Fruit fly (Drosophila melanogaster) S2 (cell line): ENCODE data around the gene CG7968.

Experiments used
- CG8478 ChIP-seq: fragments of >200 bp; optimal IDR thresholded peaks from 2 replicates; lab custom pipeline; 2018
- CTCF ChIP-seq, 2 experiments: fragments of >200 bp; optimal IDR thresholded peaks; 2 replicates each; lab custom pipeline; 2018

dm6 chr2L:13847625-13848024, 1.6 kb upstream of the CG7968 start, which contains the start of gene CG7953:
- TF ChIP-seq CTCF (optimal IDR thresholded peaks at IDR 0.05; lab: Kevin White, UChicago) = no peak
- TF ChIP-seq CG8478 (lab: Kevin White, UChicago) = no peak
